Fruit fly (Drosophila melanogaster) whole organism, larva: ENCODE measurements around the gene cutlet.

Experiments
- noc ChIP-seq: fragments of 200-800 bp; sonication (Bioruptor generic); optimal IDR thresholded peaks from 3 replicates; lab custom pipeline; 2019; ENCODE audit warnings: missing biosample characterization, mild to moderate bottlenecking, missing genetic modification characterization, moderate library complexity

Gene cutlet

dm6 chr2L:3681338-3681737, 30.2 kb downstream of the cutlet start:
- no peak for TF ChIP-seq noc (tag; lab: Kevin White, UChicago)

dm6 chr2L:3675770-3676169, 35.8 kb downstream of the cutlet start:
- no peak for TF ChIP-seq noc (tag; lab: Kevin White, UChicago)

DNA sequence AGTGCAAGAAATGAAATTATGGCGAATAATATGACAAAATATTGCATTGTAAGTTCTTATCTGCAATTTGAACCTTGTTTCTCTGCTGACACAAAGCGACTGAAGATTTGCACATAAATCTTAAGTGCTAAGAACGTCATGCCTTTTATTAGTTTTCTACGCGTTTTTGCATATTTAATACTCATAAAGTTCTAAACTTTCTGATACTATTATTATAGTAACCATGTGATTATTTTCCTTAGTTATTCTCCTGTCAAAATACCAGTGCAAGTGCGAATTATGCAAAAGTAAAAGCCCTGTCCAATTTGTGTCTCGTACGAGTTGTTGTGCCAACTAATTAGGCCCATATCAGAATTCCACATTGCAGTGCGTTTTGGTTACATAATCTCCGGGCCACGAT, 41.1 kb downstream of the cutlet start, which contains the start of gene Sfp24Bc:
Gene Sfp24Bc (minus strand): TSS at position 101 of the 400 bp plus-strand sequence.
- no peak for TF ChIP-seq noc (tag; lab: Kevin White, UChicago)

DNA sequence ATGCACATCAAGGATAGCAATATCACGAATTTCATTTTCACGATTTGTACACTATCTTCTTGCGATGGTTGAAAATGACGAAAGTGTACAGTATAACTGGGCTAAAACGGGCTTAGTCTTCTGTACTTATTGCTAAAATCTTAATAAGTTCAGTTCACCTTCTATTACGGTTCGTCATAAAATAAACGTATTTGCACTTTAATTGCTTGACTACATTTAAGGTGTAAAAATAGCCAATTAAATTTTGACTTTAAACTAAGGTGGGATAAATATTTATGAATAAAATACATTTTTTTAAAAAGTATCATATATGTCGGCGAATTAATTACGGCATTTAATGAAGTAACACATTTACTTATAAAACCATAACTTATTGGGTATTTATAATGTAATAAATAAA, 41.9 kb downstream of the cutlet start, which contains the start of gene Sfp24Bb:
Gene Sfp24Bb (minus strand): TSS at position 101 of the 400 bp plus-strand sequence.
- no peak for TF ChIP-seq noc (tag; lab: Kevin White, UChicago)

DNA sequence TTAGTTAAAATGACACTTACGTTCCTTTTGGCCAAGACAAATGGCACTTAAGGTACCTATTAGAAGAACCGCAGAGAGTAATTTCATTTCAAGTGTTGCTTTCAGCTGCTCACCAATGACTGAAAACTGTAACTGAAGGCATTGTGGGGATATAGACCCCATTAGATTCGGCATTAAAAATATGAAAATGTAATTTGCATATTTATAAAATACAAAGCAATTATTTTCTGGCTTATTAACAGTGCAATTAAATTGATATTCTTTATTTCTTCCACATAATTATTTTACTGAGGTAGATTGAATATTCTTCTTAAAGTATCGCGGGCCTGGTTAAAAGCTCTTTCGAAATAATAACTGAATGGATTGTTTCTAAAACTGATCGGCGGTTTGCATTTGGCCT, 42.5 kb downstream of the cutlet start, which contains the start of gene Sfp24Bd:
Gene Sfp24Bd (minus strand): TSS at position 101 of the 400 bp plus-strand sequence.
- TF ChIP-seq noc (tag; lab: Kevin White, UChicago) = no peak

- no peak for TF ChIP-seq noc (tag; lab: Kevin White, UChicago)
Observed at dm6 chr2L:3668451-3668850, 43.1 kb downstream of the cutlet start, which contains the start of gene Sfp24Ba. Sfp24Ba (minus strand) TSS chr2L:3668551.

DNA sequence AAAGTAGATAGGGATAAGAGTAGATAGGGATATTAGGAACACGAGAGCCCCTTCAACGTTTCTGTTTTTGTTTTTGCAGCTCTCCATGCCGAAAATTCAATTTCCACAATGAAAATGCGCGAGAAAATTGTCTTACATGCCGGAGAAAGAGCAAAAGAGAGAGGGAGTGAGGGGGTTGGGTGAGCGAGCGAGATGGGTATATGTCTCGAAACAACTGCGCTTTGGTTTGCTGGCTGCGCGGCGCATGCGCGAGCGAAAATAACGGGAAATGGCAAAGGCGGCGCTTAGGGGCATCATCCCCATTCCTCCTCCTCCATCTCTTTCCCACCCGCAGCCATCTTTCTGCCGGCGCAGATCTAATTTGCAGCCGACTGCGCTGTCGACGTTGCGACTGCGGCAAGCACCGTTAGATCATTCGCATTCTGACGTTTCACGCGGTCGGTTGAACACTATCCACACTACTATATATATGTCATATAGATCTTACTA, 49.2 kb downstream of the cutlet start, which contains the start of gene Drgx:
Gene Drgx (plus strand): TSS at position 439 of the 489 bp plus-strand sequence.
- no peak for TF ChIP-seq noc (tag; lab: Kevin White, UChicago)

DNA sequence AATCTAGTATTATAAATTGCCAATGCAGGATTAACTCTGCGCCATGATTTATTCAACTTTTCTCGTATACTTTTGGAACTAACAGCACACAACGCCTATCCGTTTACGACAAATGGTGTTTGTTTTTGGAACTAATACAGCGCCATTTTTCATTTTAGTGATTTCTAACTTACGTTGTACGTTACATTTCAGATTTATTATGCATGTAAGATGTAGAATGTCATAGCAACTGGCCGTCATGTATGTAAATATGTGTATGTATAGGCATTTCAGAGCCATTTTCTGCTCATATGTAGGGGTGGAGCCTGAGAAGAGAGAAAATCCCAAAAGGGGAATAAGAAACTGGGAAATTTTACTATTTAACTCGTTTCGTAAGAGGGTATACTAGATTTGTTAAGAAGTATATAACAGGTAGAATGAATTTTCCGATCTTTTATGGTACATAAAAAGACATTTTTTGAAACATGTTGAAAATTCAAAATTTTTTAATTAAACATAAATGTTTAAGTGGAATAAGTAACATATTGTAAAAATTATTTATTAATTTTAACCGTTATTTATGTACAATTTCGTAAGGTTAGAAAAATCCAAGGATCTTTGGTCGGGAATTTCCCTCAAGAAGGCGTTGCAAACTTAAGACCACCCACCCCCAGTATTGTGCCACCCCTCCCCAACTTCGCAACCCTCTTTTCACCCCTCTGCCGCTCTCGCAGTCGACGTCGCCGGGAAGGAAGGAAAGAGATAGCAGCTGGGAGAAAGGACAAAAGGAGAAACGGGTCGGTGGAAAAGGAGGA, 54.0 kb downstream of the cutlet start:
- no peak for TF ChIP-seq noc (tag; lab: Kevin White, UChicago)
